Fruit fly (Drosophila melanogaster) whole organism, embryonic: Measurements from ENCODE around the gene btz.

Experiments used
- CG12071 ChIP-seq: fragments of 200-800 bp; sonication (Bioruptor generic); optimal IDR thresholded peaks from 3 replicates; lab custom pipeline; 2018; ENCODE audit warnings: missing biosample characterization, mild to moderate bottlenecking, missing genetic modification characterization
- CG13894 ChIP-seq: fragments of 200-800 bp; sonication (Bioruptor generic); optimal IDR thresholded peaks from 3 replicates; lab custom pipeline; 2018; ENCODE audit warnings: missing biosample characterization, mild to moderate bottlenecking, missing genetic modification characterization, moderate library complexity
- CG14441 ChIP-seq: fragments of 200-800 bp; sonication (Bioruptor generic); IDR thresholded peaks from 2 replicates; pipeline ENCODE4 v1.3.6; 2022; ENCODE audit warnings: missing biosample characterization, missing genetic modification characterization
- CG15479 ChIP-seq: fragments of 200-800 bp; sonication (Bioruptor generic); optimal IDR thresholded peaks from 3 replicates; lab custom pipeline; 2019; ENCODE audit warnings: missing biosample characterization, mild to moderate bottlenecking, missing genetic modification characterization, moderate library complexity
- CG1603 ChIP-seq: fragments of 200-800 bp; sonication (Bioruptor generic); optimal IDR thresholded peaks from 2 replicates; lab custom pipeline; 2019; ENCODE audit warnings: missing biosample characterization, mild to moderate bottlenecking, missing genetic modification characterization, moderate library complexity
- CG16813 ChIP-seq: fragments of 200-800 bp; sonication (Bioruptor generic); IDR thresholded peaks from 3 replicates; pipeline ENCODE4 v1.3.6; 2022; ENCODE audit warnings: missing biosample characterization, missing genetic modification characterization; ENCODE audit not compliant: partially characterized antibody
- CG18262 ChIP-seq: fragments of 200-800 bp; optimal IDR thresholded peaks from 3 replicates; lab custom pipeline; 2019; ENCODE audit warnings: missing biosample characterization, mild to moderate bottlenecking, missing genetic modification characterization, moderate library complexity
- CG31224 ChIP-seq: fragments of 200-800 bp; sonication (Bioruptor generic); IDR thresholded peaks from 2 replicates; pipeline ENCODE4 v1.3.6; 2022; ENCODE audit warnings: missing biosample characterization, missing genetic modification characterization
- CG3847 ChIP-seq: fragments of 200-800 bp; sonication (Bioruptor generic); IDR thresholded peaks from 2 replicates; pipeline ENCODE4 v1.3.6; 2022; ENCODE audit warnings: missing biosample characterization, missing genetic modification characterization
- CG5245 ChIP-seq: fragments of 200-800 bp; sonication (Bioruptor generic); optimal IDR thresholded peaks from 3 replicates; lab custom pipeline; 2016; ENCODE audit warnings: missing biosample characterization, missing genetic modification characterization
- CG6689 ChIP-seq: fragments of 200-800 bp; sonication (Bioruptor generic); IDR thresholded peaks from 2 replicates; pipeline ENCODE4 v1.3.6; 2022; ENCODE audit warnings: missing biosample characterization, missing genetic modification characterization
- CG6813 ChIP-seq: fragments of 200-800 bp; sonication (Bioruptor generic); optimal IDR thresholded peaks from 2 replicates; lab custom pipeline; 2017; ENCODE audit warnings: missing biosample characterization, missing genetic modification characterization, mild to moderate bottlenecking, moderate library complexity, missing genetic modification reagents
- CTCF ChIP-seq: fragments of 200-800 bp; sonication (Bioruptor generic); optimal IDR thresholded peaks from 2 replicates; lab custom pipeline; 2017; ENCODE audit warnings: missing biosample characterization, mild to moderate bottlenecking, missing genetic modification characterization, moderate library complexity
- Drgx ChIP-seq: fragments of 200-800 bp; sonication (Bioruptor generic); IDR thresholded peaks from 2 replicates; pipeline ENCODE4 v1.3.6; 2022; ENCODE audit warnings: missing biosample characterization, missing genetic modification characterization
- Ets65A ChIP-seq: fragments of 200-800 bp; sonication (Bioruptor generic); peaks from one replicate; lab custom pipeline; 2016; ENCODE audit warnings: missing biosample characterization, missing genetic modification characterization
- Gug ChIP-seq: fragments of 200-800 bp; sonication (Bioruptor generic); IDR thresholded peaks from 4 replicates; pipeline ENCODE4 v1.3.6; 2022; ENCODE audit warnings: missing biosample characterization, missing genetic modification characterization
- HLH4C ChIP-seq: fragments of 200-800 bp; sonication (Bioruptor generic); IDR thresholded peaks from 3 replicates; pipeline ENCODE4 v1.3.6; 2022; ENCODE audit warnings: missing biosample characterization, missing genetic modification characterization; ENCODE audit not compliant: partially characterized antibody
- Med ChIP-seq: fragments of 200-800 bp; sonication (Bioruptor generic); peaks from one replicate; lab custom pipeline; 2016; ENCODE audit warnings: missing biosample characterization, missing genetic modification characterization, mild to moderate bottlenecking, inconsistent platforms, moderate library complexity
- Mrtf ChIP-seq: fragments of 200-800 bp; sonication (Bioruptor generic); IDR thresholded peaks from 3 replicates; pipeline ENCODE4 v1.3.6; 2022; ENCODE audit warnings: missing biosample characterization, missing genetic modification characterization
- Nf-YA ChIP-seq: fragments of 200-800 bp; sonication (Bioruptor generic); IDR thresholded peaks from 2 replicates; pipeline ENCODE4 v1.3.6; 2022; ENCODE audit warnings: missing biosample characterization, missing genetic modification characterization
- Ptx1 ChIP-seq: fragments of 200-800 bp; sonication (Bioruptor generic); IDR thresholded peaks from 2 replicates; pipeline ENCODE4 v1.3.6; 2022; ENCODE audit warnings: missing biosample characterization, missing genetic modification characterization
- Six4 ChIP-seq: fragments of 200-800 bp; sonication (Bioruptor generic); optimal IDR thresholded peaks from 2 replicates; lab custom pipeline; 2016; ENCODE audit warnings: missing biosample characterization, missing genetic modification characterization
- Sry-δ ChIP-seq: fragments of 200-800 bp; sonication (Bioruptor generic); optimal IDR thresholded peaks from 2 replicates; lab custom pipeline; 2016; ENCODE audit warnings: missing biosample characterization, missing genetic modification characterization
- ac ChIP-seq: fragments of 200-800 bp; sonication (Bioruptor generic); optimal IDR thresholded peaks from 3 replicates; lab custom pipeline; 2017; ENCODE audit warnings: missing biosample characterization, mild to moderate bottlenecking, missing genetic modification characterization
- chinmo ChIP-seq: fragments of 200-800 bp; sonication (Bioruptor generic); IDR thresholded peaks from 4 replicates; pipeline ENCODE4 v1.3.6; 2022; ENCODE audit warnings: missing biosample characterization, missing genetic modification characterization; ENCODE audit not compliant: partially characterized antibody
- dm ChIP-seq: fragments of 200-800 bp; sonication (Bioruptor generic); optimal IDR thresholded peaks from 3 replicates; lab custom pipeline; 2016; ENCODE audit warnings: missing biosample characterization, missing genetic modification characterization
- fd3F ChIP-seq: fragments of 200-800 bp; sonication (Bioruptor generic); optimal IDR thresholded peaks from 2 replicates; lab custom pipeline; 2018; ENCODE audit warnings: missing biosample characterization, mild to moderate bottlenecking, missing genetic modification characterization, moderate library complexity
- grn ChIP-seq: fragments of 200-800 bp; sonication (Bioruptor generic); optimal IDR thresholded peaks from 3 replicates; lab custom pipeline; 2017; ENCODE audit warnings: missing biosample characterization, missing genetic modification characterization
- gsb-n ChIP-seq: fragments of 200-800 bp; sonication (Bioruptor generic); optimal IDR thresholded peaks from 3 replicates; lab custom pipeline; 2018; ENCODE audit warnings: missing biosample characterization, mild to moderate bottlenecking, missing genetic modification characterization
- h ChIP-seq: fragments of >200 bp; optimal IDR thresholded peaks from 2 replicates; lab custom pipeline; 2017
- kah ChIP-seq: fragments of 200-800 bp; sonication (Bioruptor generic); optimal IDR thresholded peaks from 2 replicates; lab custom pipeline; 2018; ENCODE audit warnings: missing biosample characterization, mild to moderate bottlenecking, missing genetic modification characterization
- org-1 ChIP-seq: fragments of 200-800 bp; sonication (Bioruptor generic); optimal IDR thresholded peaks from 2 replicates; lab custom pipeline; 2017; ENCODE audit warnings: missing biosample characterization, missing genetic modification characterization
- p53 ChIP-seq: fragments of 200-800 bp; sonication (Bioruptor generic); optimal IDR thresholded peaks from 2 replicates; lab custom pipeline; 2016; ENCODE audit warnings: missing biosample characterization, missing genetic modification characterization
- phol ChIP-seq: fragments of 200-800 bp; sonication (Bioruptor generic); optimal IDR thresholded peaks from 3 replicates; lab custom pipeline; 2018; ENCODE audit warnings: missing biosample characterization, mild to moderate bottlenecking, missing genetic modification characterization, moderate library complexity
- ro ChIP-seq: fragments of 200-800 bp; sonication (Bioruptor generic); IDR thresholded peaks from 2 replicates; pipeline ENCODE4 v1.3.6; 2022; ENCODE audit warnings: missing biosample characterization, missing genetic modification characterization
- sug ChIP-seq: fragments of 200-800 bp; optimal IDR thresholded peaks from 2 replicates; lab custom pipeline; 2019; ENCODE audit warnings: missing biosample characterization, mild to moderate bottlenecking, missing genetic modification characterization, moderate library complexity
- tio ChIP-seq: fragments of 200-800 bp; sonication (Bioruptor generic); optimal IDR thresholded peaks from 2 replicates; lab custom pipeline; 2017; ENCODE audit warnings: missing biosample characterization, missing genetic modification characterization, inconsistent platforms
- tna ChIP-seq: fragments of 200-800 bp; sonication (Bioruptor generic); IDR thresholded peaks from 2 replicates; pipeline ENCODE4 v1.3.6; 2022; ENCODE audit warnings: missing biosample characterization, missing genetic modification characterization; ENCODE audit not compliant: partially characterized antibody
- trh ChIP-seq: fragments of 200-800 bp; sonication (Bioruptor generic); optimal IDR thresholded peaks from 2 replicates; lab custom pipeline; 2016; ENCODE audit warnings: missing biosample characterization, missing genetic modification characterization

Gene btz

dm6 chr3R:27736367-27737005 is 36.3 kb downstream of the btz start, which contains the start of gene Ets98B (continued):
- TF ChIP-seq CG6813 (GFP tag; lab: Kevin White, UChicago), result no peak
- TF ChIP-seq, all 482 proteins: peak for 17

dm6 chr3R:27737038-27737437 is 36.9 kb downstream of the btz start:
- TF ChIP-seq sug (peak; percentile 14), org-1 (GFP tag; lab: Kevin White, UChicago) (no peak), Med (GFP tag; lab: Kevin White, UChicago) (peak; percentile 42)

DNA sequence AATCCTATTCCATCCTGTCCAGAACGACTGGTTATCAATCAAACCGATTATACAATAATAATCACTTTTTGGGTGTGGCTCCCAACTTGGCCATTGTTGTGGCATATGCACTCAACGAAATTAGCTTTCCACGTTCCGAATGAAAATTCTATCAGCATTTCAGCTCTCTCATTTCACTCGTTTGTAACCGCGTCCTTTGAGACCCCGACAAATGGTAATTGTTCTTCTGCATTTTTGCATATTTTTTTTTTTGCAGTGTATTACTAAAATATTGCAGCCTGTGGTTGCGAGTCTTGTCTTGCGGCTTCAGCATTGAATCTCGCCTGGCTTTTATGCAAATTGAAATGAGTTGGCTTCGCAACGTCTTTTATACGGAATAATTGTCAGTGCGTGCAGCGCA is 38.1 kb downstream of the btz start:
- TF ChIP-seq tna (GFP tag; lab: Robert Waterston, UW), result no peak
- TF ChIP-seq CG16813 (GFP tag; lab: Robert Waterston, UW), result no peak
- peak; percentile 10; the same call in 1 of the 2 replicates for TF ChIP-seq Ptx1 (GFP tag; lab: Robert Waterston, UW)
- TF ChIP-seq Ets65A (GFP tag; lab: Kevin White, UChicago), result peak; percentile 3
- TF ChIP-seq tio (GFP tag; lab: Kevin White, UChicago), result no peak
- 0 out of 2 replicates have a peak, but pooled peaks have one; percentile 27 for TF ChIP-seq Drgx (GFP tag; lab: Robert Waterston, UW)
- no peak for TF ChIP-seq Mrtf (GFP tag; lab: Robert Waterston, UW)
- TF ChIP-seq trh (GFP tag; lab: Kevin White, UChicago), result no peak
- no peak for TF ChIP-seq fd3F (GFP tag; lab: Kevin White, UChicago)

dm6 chr3R:27739999-27740398 is 39.8 kb downstream of the btz start:
- no peak for TF ChIP-seq CG18262
- peak; percentile 15 for TF ChIP-seq grn (GFP tag; lab: Kevin White, UChicago)
- no peak for TF ChIP-seq CG3847 (GFP tag; lab: Robert Waterston, UW)
- no peak for TF ChIP-seq Gug (GFP tag; lab: Robert Waterston, UW)
- TF ChIP-seq phol (tag; lab: Kevin White, UChicago), result no peak
- TF ChIP-seq CG6689 (GFP tag; lab: Robert Waterston, UW), result no peak
- no peak for TF ChIP-seq CG5245 (GFP tag; lab: Kevin White, UChicago)
- no peak for TF ChIP-seq Sry-δ
- TF ChIP-seq CTCF (GFP tag; lab: Kevin White, UChicago), result no peak
- TF ChIP-seq HLH4C, result no peak
- TF ChIP-seq h, result no peak
- TF ChIP-seq p53 (GFP tag; lab: Kevin White, UChicago), result no peak
- TF ChIP-seq CG1603 (tag; lab: Kevin White, UChicago), result no peak
- TF ChIP-seq CG13894 (tag; lab: Kevin White, UChicago), result peak; percentile 97
- TF ChIP-seq dm (GFP tag; lab: Kevin White, UChicago), result no peak
- no peak for TF ChIP-seq Six4
- TF ChIP-seq kah (GFP tag; lab: Kevin White, UChicago), result no peak
- TF ChIP-seq CG14441 (GFP tag; lab: Robert Waterston, UW), result no peak
- no peak for TF ChIP-seq gsb-n (tag; lab: Kevin White, UChicago)
- TF ChIP-seq CG31224 (GFP tag; lab: Robert Waterston, UW), result no peak
- 0 out of 4 replicates have a peak, but pooled peaks have one; percentile 44 for TF ChIP-seq chinmo (GFP tag; lab: Robert Waterston, UW)
- TF ChIP-seq ro (GFP tag; lab: Robert Waterston, UW), result no peak
- no peak for TF ChIP-seq Nf-YA (GFP tag; lab: Robert Waterston, UW)
- no peak for TF ChIP-seq ac (GFP tag; lab: Kevin White, UChicago)
- no peak for TF ChIP-seq CG12071
- no peak for TF ChIP-seq CG15479 (GFP tag; lab: Kevin White, UChicago)
